Worm (Caenorhabditis elegans) whole organism, L3 larva: ENCODE data around the gene zfp-1.

Experiments
- elt-2 ChIP-seq: sonication (generic microtip); optimal IDR thresholded peaks from 2 replicates; lab custom pipeline; 2016; ENCODE audit warnings: missing genetic modification reagents, mild to moderate bottlenecking, missing genetic modification characterization, missing compliant biosample characterization
- fkh-10 ChIP-seq: sonication (generic microtip); optimal IDR thresholded peaks from 2 replicates; lab custom pipeline; 2017; ENCODE audit warnings: missing biosample characterization, missing genetic modification reagents, missing genetic modification characterization
- lin-15B ChIP-seq: fragments of 150-350 bp; optimal IDR thresholded peaks from 2 replicates; lab custom pipeline; 2014; ENCODE audit warnings: missing biosample characterization, missing genetic modification characterization
- nhr-28 ChIP-seq: fragments of 150-350 bp; optimal IDR thresholded peaks from 2 replicates; lab custom pipeline; 2014; ENCODE audit warnings: missing biosample characterization, missing genetic modification characterization

ce11 chrIII:8771162-8771561 lies 20.2 kb upstream of the zfp-1 start, which contains the start of gene K02D10.2:
- TF ChIP-seq lin-15B: no peak
- TF ChIP-seq nhr-28: no peak
- TF ChIP-seq elt-2 (tag; lab: Kevin White, UChicago): no peak
- no peak for TF ChIP-seq fkh-10 (GFP tag; lab: Kevin White, UChicago)
